Worm (Caenorhabditis elegans) whole organism, L4 larva: ENCODE data around the gene T28C6.8.

Experiments used
- D1046.2 ChIP-seq: fragments of 200-800 bp; sonication (Bioruptor generic); IDR thresholded peaks from 2 replicates; pipeline ENCODE4 v1.3.6; 2022; ENCODE audit warnings: missing genetic modification characterization, missing compliant biosample characterization
- F10B5.3 ChIP-seq: sonication (generic microtip); optimal IDR thresholded peaks from 2 replicates; lab custom pipeline; 2016; ENCODE audit warnings: mild to moderate bottlenecking, missing genetic modification characterization, missing compliant biosample characterization
- F26F4.8 ChIP-seq: fragments of 200-800 bp; sonication (Bioruptor generic); conservative IDR thresholded peaks from 2 replicates; pipeline ENCODE4 v1.3.6; 2022; ENCODE audit warnings: missing genetic modification characterization, missing compliant biosample characterization
- F37D6.2 ChIP-seq: sonication (generic microtip); optimal IDR thresholded peaks from 2 replicates; lab custom pipeline; 2016; ENCODE audit warnings: mild to moderate bottlenecking, missing genetic modification characterization, missing compliant biosample characterization
- R02D3.7 ChIP-seq: fragments of 150-350 bp; sonication (generic microtip); optimal IDR thresholded peaks from 3 replicates; lab custom pipeline; 2014; ENCODE audit warnings: missing biosample characterization, missing genetic modification characterization
- Y105C5A.15 ChIP-seq: fragments of 200-800 bp; sonication (Bioruptor generic); IDR thresholded peaks from 2 replicates; pipeline ENCODE4 v1.3.6; 2022; ENCODE audit warnings: missing genetic modification characterization, missing compliant biosample characterization
- Y48G9A.11 ChIP-seq: fragments of 200-800 bp; sonication (Bioruptor generic); IDR thresholded peaks from 2 replicates; pipeline ENCODE4 v1.3.6; 2022; ENCODE audit warnings: missing genetic modification reagents, missing genetic modification characterization, missing compliant biosample characterization
- Y75B8A.6 ChIP-seq: fragments of 200-800 bp; sonication (Bioruptor generic); IDR thresholded peaks from 2 replicates; pipeline ENCODE4 v1.3.6; 2022; ENCODE audit warnings: missing genetic modification reagents, missing genetic modification characterization, missing compliant biosample characterization
- ZK546.5 ChIP-seq, 2 experiments: sonication (generic microtip); optimal IDR thresholded peaks; 2 replicates each; lab custom pipeline; 2017; ENCODE audit warnings: missing biosample characterization in 2 of 2, missing genetic modification characterization in 2 of 2
- aha-1 ChIP-seq: fragments of 150-350 bp; peaks from one replicate; lab custom pipeline; 2014; ENCODE audit warnings: missing biosample characterization, missing genetic modification characterization
- aly-2 ChIP-seq: sonication (generic microtip); optimal IDR thresholded peaks from 2 replicates; lab custom pipeline; 2018; ENCODE audit warnings: missing biosample characterization, missing genetic modification characterization
- ama-1 ChIP-seq: fragments of 150-350 bp; optimal IDR thresholded peaks from 2 replicates; lab custom pipeline; 2014; ENCODE audit warnings: inconsistent platforms, mixed read lengths
- ceh-20 ChIP-seq: fragments of 200-800 bp; sonication (Bioruptor generic); IDR thresholded peaks from 2 replicates; pipeline ENCODE4 v1.3.6; 2022; ENCODE audit warnings: missing genetic modification reagents, missing genetic modification characterization, missing compliant biosample characterization
- ceh-28 ChIP-seq: fragments of 150-350 bp; optimal IDR thresholded peaks from 2 replicates; lab custom pipeline; 2014; ENCODE audit warnings: missing biosample characterization, missing genetic modification reagents, missing genetic modification characterization
- ceh-62 ChIP-seq: sonication (generic microtip); optimal IDR thresholded peaks from 2 replicates; lab custom pipeline; 2017; ENCODE audit warnings: missing biosample characterization, missing genetic modification characterization
- ctbp-1 ChIP-seq: fragments of 200-800 bp; sonication (Bioruptor generic); IDR thresholded peaks from 2 replicates; pipeline ENCODE4 v1.3.6; 2022; ENCODE audit warnings: missing genetic modification reagents, missing genetic modification characterization, missing compliant biosample characterization
- dmd-6 ChIP-seq: fragments of 200-800 bp; sonication (Bioruptor generic); IDR thresholded peaks from 2 replicates; pipeline ENCODE4 v1.3.6; 2022; ENCODE audit warnings: missing genetic modification reagents, missing genetic modification characterization, missing compliant biosample characterization
- dmd-9 ChIP-seq: fragments of 200-800 bp; sonication (Bioruptor generic); IDR thresholded peaks from 2 replicates; pipeline ENCODE4 v1.3.6; 2022; ENCODE audit warnings: missing genetic modification reagents, missing genetic modification characterization, missing compliant biosample characterization
- dpl-1 ChIP-seq: fragments of 150-350 bp; optimal IDR thresholded peaks from 2 replicates; lab custom pipeline; 2014; ENCODE audit warnings: missing biosample characterization, missing genetic modification reagents, missing genetic modification characterization
- fkh-10 ChIP-seq: fragments of 150-350 bp; optimal IDR thresholded peaks from 2 replicates; lab custom pipeline; 2014; ENCODE audit warnings: missing biosample characterization, missing genetic modification reagents, missing genetic modification characterization
- hlh-30 ChIP-seq: sonication (generic microtip); optimal IDR thresholded peaks from 2 replicates; lab custom pipeline; 2017; ENCODE audit warnings: antibody characterized with exemption, mild to moderate bottlenecking, missing genetic modification characterization, missing compliant biosample characterization; ENCODE audit not compliant: insufficient read depth
- hmg-1.1 ChIP-seq: fragments of 200-800 bp; sonication (Bioruptor generic); IDR thresholded peaks from 2 replicates; pipeline ENCODE4 v1.3.6; 2022; ENCODE audit warnings: missing genetic modification reagents, missing genetic modification characterization, missing compliant biosample characterization
- lin-13 ChIP-seq: fragments of 150-350 bp; optimal IDR thresholded peaks from 2 replicates; lab custom pipeline; 2014; ENCODE audit warnings: missing biosample characterization, missing genetic modification reagents, missing genetic modification characterization
- lin-38 ChIP-seq: fragments of 200-800 bp; sonication (Bioruptor generic); IDR thresholded peaks from 2 replicates; pipeline ENCODE4 v1.3.6; 2022; ENCODE audit warnings: missing genetic modification reagents, missing genetic modification characterization, missing compliant biosample characterization
- lin-39 ChIP-seq: fragments of 150-350 bp; optimal IDR thresholded peaks from 2 replicates; lab custom pipeline; 2014; ENCODE audit warnings: missing biosample characterization, missing genetic modification reagents, missing genetic modification characterization
- lir-3 ChIP-seq: sonication (generic microtip); optimal IDR thresholded peaks from 2 replicates; lab custom pipeline; 2016; ENCODE audit warnings: mild to moderate bottlenecking, missing genetic modification characterization, missing compliant biosample characterization
- lsy-2 ChIP-seq, 2 experiments: fragments of 150-350 bp in 1 of 2; sonication (generic microtip) in 1 of 2; optimal IDR thresholded peaks; 2 replicates each; lab custom pipeline; 2014 to 2017; ENCODE audit warnings: missing biosample characterization in 2 of 2, missing genetic modification characterization in 2 of 2
- mdl-1 ChIP-seq, 2 experiments: fragments of 150-350 bp in 1 of 2; sonication (generic microtip) in 1 of 2; optimal IDR thresholded peaks; 2 replicates each; lab custom pipeline; 2014 to 2017; ENCODE audit warnings: missing biosample characterization in 2 of 2, missing genetic modification characterization in 2 of 2
- mdt-29 ChIP-seq: fragments of 200-800 bp; sonication (Bioruptor generic); IDR thresholded peaks from 2 replicates; pipeline ENCODE4 v1.3.6; 2022; ENCODE audit warnings: missing genetic modification reagents, missing genetic modification characterization, missing compliant biosample characterization
- mep-1 ChIP-seq: fragments of 150-350 bp; sonication (generic microtip); optimal IDR thresholded peaks from 3 replicates; lab custom pipeline; 2014; ENCODE audit warnings: missing biosample characterization, missing genetic modification characterization
- mes-2 ChIP-seq: sonication (generic microtip); optimal IDR thresholded peaks from 2 replicates; lab custom pipeline; 2016; ENCODE audit warnings: missing genotype, mild to moderate bottlenecking, missing genetic modification characterization, missing compliant biosample characterization; ENCODE audit not compliant: poor library complexity, severe bottlenecking
- mxl-3 ChIP-seq: fragments of 200-800 bp; sonication (Bioruptor generic); optimal IDR thresholded peaks from 2 replicates; lab custom pipeline; 2018; ENCODE audit warnings: mild to moderate bottlenecking, missing genetic modification characterization, missing compliant biosample characterization
- nhr-10 ChIP-seq: fragments of 150-350 bp; optimal IDR thresholded peaks from 2 replicates; lab custom pipeline; 2014; ENCODE audit warnings: missing biosample characterization, missing genetic modification characterization
- nhr-11 ChIP-seq: fragments of 150-350 bp; optimal IDR thresholded peaks from 2 replicates; lab custom pipeline; 2014; ENCODE audit warnings: missing biosample characterization, missing genetic modification characterization
- nhr-111 ChIP-seq: fragments of 200-800 bp; sonication (Bioruptor generic); optimal IDR thresholded peaks from 2 replicates; lab custom pipeline; 2018; ENCODE audit warnings: mild to moderate bottlenecking, missing genetic modification characterization, missing compliant biosample characterization
- nhr-28 ChIP-seq: fragments of 150-350 bp; optimal IDR thresholded peaks from 2 replicates; lab custom pipeline; 2014; ENCODE audit warnings: missing biosample characterization, missing genetic modification characterization
- nhr-48 ChIP-seq: sonication (generic microtip); optimal IDR thresholded peaks from 2 replicates; lab custom pipeline; 2016; ENCODE audit warnings: mild to moderate bottlenecking, missing genetic modification characterization, missing compliant biosample characterization
- pqm-1 ChIP-seq: sonication (generic microtip); optimal IDR thresholded peaks from 2 replicates; lab custom pipeline; 2017; ENCODE audit warnings: missing biosample characterization, missing genetic modification characterization
- sdz-12 ChIP-seq: fragments of 200-800 bp; sonication (Bioruptor generic); optimal IDR thresholded peaks from 2 replicates; lab custom pipeline; 2018; ENCODE audit warnings: mild to moderate bottlenecking, missing genetic modification characterization, missing compliant biosample characterization
- set-16 ChIP-seq: fragments of 200-800 bp; sonication (Bioruptor generic); IDR thresholded peaks from 2 replicates; pipeline ENCODE4 v1.3.6; 2022; ENCODE audit warnings: missing genetic modification reagents, missing genetic modification characterization, missing compliant biosample characterization
- spr-1 ChIP-seq: sonication (generic microtip); optimal IDR thresholded peaks from 2 replicates; lab custom pipeline; 2016; ENCODE audit warnings: mild to moderate bottlenecking, missing genetic modification characterization, missing compliant biosample characterization
- tag-97 ChIP-seq: fragments of 200-800 bp; sonication (Bioruptor generic); IDR thresholded peaks from 2 replicates; pipeline ENCODE4 v1.3.6; 2022; ENCODE audit warnings: missing genetic modification characterization, missing compliant biosample characterization
- unc-39 ChIP-seq: sonication (generic microtip); optimal IDR thresholded peaks from 2 replicates; lab custom pipeline; 2017; ENCODE audit warnings: missing biosample characterization, missing genetic modification characterization
- zfp-2 ChIP-seq: sonication (generic microtip); optimal IDR thresholded peaks from 2 replicates; lab custom pipeline; 2016; ENCODE audit warnings: mild to moderate bottlenecking, missing genetic modification characterization, missing compliant biosample characterization
- zip-11 ChIP-seq: fragments of 200-800 bp; sonication (Bioruptor generic); IDR thresholded peaks from 2 replicates; pipeline ENCODE4 v1.3.6; 2022; ENCODE audit warnings: missing genetic modification characterization, missing compliant biosample characterization
- zip-2 ChIP-seq: fragments of 150-350 bp; optimal IDR thresholded peaks from 2 replicates; lab custom pipeline; 2014; ENCODE audit warnings: missing biosample characterization, missing genetic modification characterization
- ztf-11 ChIP-seq: fragments of 150-350 bp; optimal IDR thresholded peaks from 2 replicates; lab custom pipeline; 2014; ENCODE audit warnings: missing biosample characterization, missing genetic modification characterization

Gene T28C6.8

DNA sequence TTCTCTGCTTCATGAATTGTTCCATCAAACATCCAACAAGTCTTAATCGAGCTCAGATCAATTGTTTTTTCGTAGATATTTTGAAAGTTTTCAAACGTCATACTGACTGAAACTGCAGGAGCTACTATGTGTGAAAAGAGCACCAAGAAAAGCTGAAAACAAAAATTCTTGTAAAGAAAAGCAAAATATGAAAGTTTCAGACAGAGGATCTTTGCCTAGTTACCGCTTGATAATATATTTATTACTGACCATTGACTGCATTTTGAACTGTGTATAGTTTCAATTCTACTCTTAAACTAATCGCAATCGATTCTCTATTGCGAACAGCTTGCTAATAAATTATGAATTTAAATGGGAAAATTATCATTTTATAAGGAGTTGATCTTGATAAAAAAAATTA is 32.3 kb downstream of the T28C6.8 start, which contains the start of gene clec-182:
TSS of gene clec-182 (minus strand) at position 101 of the 400 bp plus-strand sequence.
- no peak for TF ChIP-seq F10B5.3 (tag; lab: Kevin White, UChicago)
- TF ChIP-seq F37D6.2 (tag; lab: Kevin White, UChicago), result no peak
- no peak for TF ChIP-seq nhr-48 (tag; lab: Kevin White, UChicago)
- no peak for TF ChIP-seq ceh-62 (tag; lab: Kevin White, UChicago)
- no peak for TF ChIP-seq Y48G9A.11
- no peak for TF ChIP-seq tag-97 (GFP tag; lab: Robert Waterston, UW)
- TF ChIP-seq unc-39 (tag; lab: Kevin White, UChicago), result no peak
- no peak for TF ChIP-seq mdt-29 (GFP tag; lab: Robert Waterston, UW)
- no peak for TF ChIP-seq mxl-3 (GFP tag; lab: Kevin White, UChicago)
- no peak for TF ChIP-seq mdl-1 (tag; optimal IDR thresholded peaks at IDR 0.05; lab: Kevin White, UChicago)
- no peak for TF ChIP-seq pqm-1 (tag; lab: Kevin White, UChicago)
- no peak for TF ChIP-seq F26F4.8 (GFP tag; lab: Robert Waterston, UW)
- TF ChIP-seq ama-1 (lab: Kevin White, UChicago), result no peak
- no peak for TF ChIP-seq zfp-2 (tag; lab: Kevin White, UChicago)
- TF ChIP-seq R02D3.7 (tag; lab: Kevin White, UChicago), result no peak

DNA sequence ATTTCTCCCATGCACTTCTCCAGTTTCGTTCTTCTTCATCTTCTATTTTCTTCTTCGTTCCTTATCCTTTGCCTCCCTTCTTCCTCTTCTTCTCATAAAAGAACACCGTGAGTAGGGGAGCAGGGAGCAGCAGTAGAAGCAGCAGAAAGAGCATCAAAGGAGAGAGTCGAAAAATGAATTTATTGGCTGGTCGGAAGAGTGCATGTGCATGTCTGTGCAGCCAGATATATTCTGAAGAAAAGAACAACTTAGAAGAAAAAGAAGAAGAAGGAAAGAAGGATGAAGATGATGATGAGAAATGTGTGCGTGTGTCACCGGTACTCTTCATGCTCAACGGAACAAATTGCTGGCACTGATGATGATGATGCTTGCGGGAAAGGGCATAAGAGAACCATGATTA is 34.3 kb downstream of the T28C6.8 start:
- TF ChIP-seq fkh-10 (GFP tag; lab: Kevin White, UChicago), result peak; percentile 61
- no peak for TF ChIP-seq lin-13 (GFP tag; lab: Kevin White, UChicago)
- TF ChIP-seq hlh-30 (tag; lab: Kevin White, UChicago), result peak; percentile 20
- TF ChIP-seq nhr-48 (tag; lab: Kevin White, UChicago), result no peak
- no peak for TF ChIP-seq dmd-6
- no peak for TF ChIP-seq Y75B8A.6
- TF ChIP-seq unc-39 (tag; lab: Kevin White, UChicago), result no peak
- TF ChIP-seq ctbp-1 (GFP tag; lab: Robert Waterston, UW), result 0 out of 2 replicates have a peak, but pooled peaks have one; percentile 42
- no peak for TF ChIP-seq dmd-9 (GFP tag; lab: Robert Waterston, UW)
- peak; percentile 15 for TF ChIP-seq lin-39
- TF ChIP-seq lir-3 (tag; lab: Kevin White, UChicago), result no peak
- no peak for TF ChIP-seq set-16 (GFP tag; lab: Robert Waterston, UW)
- peak; percentile 72 for TF ChIP-seq aha-1 (tag; lab: Kevin White, UChicago)
- no peak for TF ChIP-seq spr-1 (tag; lab: Kevin White, UChicago)
- no peak for TF ChIP-seq zip-11 (GFP tag; lab: Robert Waterston, UW)
- no peak for TF ChIP-seq sdz-12 (GFP tag; lab: Kevin White, UChicago)
- no peak for TF ChIP-seq D1046.2 (GFP tag; lab: Robert Waterston, UW)
- TF ChIP-seq Y105C5A.15 (GFP tag; lab: Robert Waterston, UW), result no peak
- no peak for TF ChIP-seq ztf-11 (tag; lab: Kevin White, UChicago)
- TF ChIP-seq lsy-2 (tag; optimal IDR thresholded peaks at IDR 0.05; lab: Kevin White, UChicago), result peak in 1 of 2 experiments; percentile 12
- TF ChIP-seq hmg-1.1, result 0 out of 2 replicates have a peak, but pooled peaks have one; percentile 10
- no peak for TF ChIP-seq nhr-111 (GFP tag; lab: Kevin White, UChicago)
- no peak for TF ChIP-seq ceh-28 (tag; lab: Kevin White, UChicago)
- TF ChIP-seq zip-2 (tag; lab: Kevin White, UChicago), result no peak
- TF ChIP-seq aly-2 (tag; lab: Kevin White, UChicago), result no peak
- peak; percentile 65 for TF ChIP-seq mep-1 (tag; lab: Kevin White, UChicago)
- TF ChIP-seq nhr-28 (tag; lab: Kevin White, UChicago), result no peak
- no peak for TF ChIP-seq lin-38 (GFP tag; lab: Robert Waterston, UW)
- no peak for TF ChIP-seq nhr-11 (tag; lab: Kevin White, UChicago)
- no peak for TF ChIP-seq ceh-20 (GFP tag; lab: Robert Waterston, UW)
- TF ChIP-seq dpl-1 (GFP tag; lab: Kevin White, UChicago), result no peak
- no peak for TF ChIP-seq nhr-10 (tag; lab: Kevin White, UChicago)
- TF ChIP-seq ZK546.5 (tag; optimal IDR thresholded peaks at IDR 0.05; lab: Kevin White, UChicago), result no peak
- no peak for TF ChIP-seq mes-2 (tag; lab: Kevin White, UChicago)
